Worm (Caenorhabditis elegans) whole organism, L4 larva: ENCODE data around the gene K07B1.7.
A peak's percentile ranks its signal among the peaks of the same experiment; 100 is the strongest.

Experiments used
- D1046.2 ChIP-seq: fragments of 200-800 bp; sonication (Bioruptor generic); IDR thresholded peaks from 2 replicates; pipeline ENCODE4 v1.3.6; 2022; ENCODE audit warnings: missing genetic modification characterization, missing compliant biosample characterization
- F44E2.7 ChIP-seq: fragments of 200-800 bp; sonication (Bioruptor generic); IDR thresholded peaks from 2 replicates; pipeline ENCODE4 v2.1.2; 2022; ENCODE audit warnings: missing genetic modification characterization, missing compliant biosample characterization
- R02D3.7 ChIP-seq: fragments of 150-350 bp; sonication (generic microtip); optimal IDR thresholded peaks from 3 replicates; lab custom pipeline; 2014; ENCODE audit warnings: missing biosample characterization, missing genetic modification characterization
- Y105C5A.15 ChIP-seq: fragments of 200-800 bp; sonication (Bioruptor generic); IDR thresholded peaks from 2 replicates; pipeline ENCODE4 v1.3.6; 2022; ENCODE audit warnings: missing genetic modification characterization, missing compliant biosample characterization
- Y5F2A.4 ChIP-seq: fragments of 200-800 bp; sonication (Bioruptor generic); optimal IDR thresholded peaks from 2 replicates; lab custom pipeline; 2018; ENCODE audit warnings: mild to moderate bottlenecking, missing genetic modification characterization, missing compliant biosample characterization
- ZK337.2 ChIP-seq: fragments of 200-800 bp; sonication (Bioruptor generic); IDR thresholded peaks from 2 replicates; pipeline ENCODE4 v1.3.6; 2022; ENCODE audit warnings: missing genetic modification reagents, missing genetic modification characterization, missing compliant biosample characterization
- aha-1 ChIP-seq: fragments of 150-350 bp; peaks from one replicate; lab custom pipeline; 2014; ENCODE audit warnings: missing biosample characterization, missing genetic modification characterization
- aly-2 ChIP-seq: sonication (generic microtip); optimal IDR thresholded peaks from 2 replicates; lab custom pipeline; 2018; ENCODE audit warnings: missing biosample characterization, missing genetic modification characterization
- ama-1 ChIP-seq: fragments of 150-350 bp; optimal IDR thresholded peaks from 2 replicates; lab custom pipeline; 2014; ENCODE audit warnings: inconsistent platforms, mixed read lengths
- ceh-32 ChIP-seq: sonication (generic microtip); optimal IDR thresholded peaks from 2 replicates; lab custom pipeline; 2016; ENCODE audit warnings: mild to moderate bottlenecking, missing genetic modification characterization, missing compliant biosample characterization; ENCODE audit not compliant: poor library complexity
- ceh-44 ChIP-seq: fragments of 200-800 bp; sonication (Bioruptor generic); IDR thresholded peaks from 2 replicates; pipeline ENCODE4 v1.3.6; 2022; ENCODE audit warnings: missing genetic modification reagents, missing genetic modification characterization, missing compliant biosample characterization
- daf-16 ChIP-seq, 3 experiments: sonication (generic microtip); optimal IDR thresholded peaks; 2 replicates each; lab custom pipeline; 2016 to 2017; ENCODE audit warnings: missing genetic modification characterization in 3 of 3, missing genetic modification reagents in 3 of 3, mild to moderate bottlenecking in 2 of 3, missing compliant biosample characterization in 2 of 3, missing biosample characterization in 1 of 3, moderate library complexity in 1 of 3
- dmd-6 ChIP-seq: fragments of 200-800 bp; sonication (Bioruptor generic); IDR thresholded peaks from 2 replicates; pipeline ENCODE4 v1.3.6; 2022; ENCODE audit warnings: missing genetic modification reagents, missing genetic modification characterization, missing compliant biosample characterization
- dmd-8 ChIP-seq: fragments of 200-800 bp; sonication (Bioruptor generic); IDR thresholded peaks from 2 replicates; pipeline ENCODE4 v1.3.6; 2022; ENCODE audit warnings: missing genetic modification characterization, missing compliant biosample characterization
- dve-1 ChIP-seq: sonication (generic microtip); optimal IDR thresholded peaks from 2 replicates; lab custom pipeline; 2017; ENCODE audit warnings: antibody characterized with exemption, mild to moderate bottlenecking, missing genetic modification characterization, missing compliant biosample characterization; ENCODE audit not compliant: insufficient read depth
- gei-8 ChIP-seq: fragments of 200-800 bp; sonication (Bioruptor generic); optimal IDR thresholded peaks from 2 replicates; lab custom pipeline; 2018; ENCODE audit warnings: mild to moderate bottlenecking, missing genetic modification characterization, missing compliant biosample characterization
- hlh-11 ChIP-seq: fragments of 200-800 bp; sonication (Bioruptor generic); optimal IDR thresholded peaks from 2 replicates; lab custom pipeline; 2018; ENCODE audit warnings: mild to moderate bottlenecking, missing genetic modification characterization, missing compliant biosample characterization
- hlh-30 ChIP-seq: sonication (generic microtip); optimal IDR thresholded peaks from 2 replicates; lab custom pipeline; 2017; ENCODE audit warnings: antibody characterized with exemption, mild to moderate bottlenecking, missing genetic modification characterization, missing compliant biosample characterization; ENCODE audit not compliant: insufficient read depth
- lin-13 ChIP-seq: fragments of 150-350 bp; optimal IDR thresholded peaks from 2 replicates; lab custom pipeline; 2014; ENCODE audit warnings: missing biosample characterization, missing genetic modification reagents, missing genetic modification characterization
- lin-29 ChIP-seq: fragments of 200-800 bp; sonication (Bioruptor generic); IDR thresholded peaks from 2 replicates; pipeline ENCODE4 v1.3.6; 2022; ENCODE audit warnings: missing genetic modification reagents, missing genetic modification characterization, missing compliant biosample characterization
- madf-5 ChIP-seq, 2 experiments: fragments of 200-800 bp; sonication (Bioruptor generic); IDR thresholded peaks; 2 replicates each; pipeline ENCODE4 v1.3.6; 2022; ENCODE audit warnings: missing compliant biosample characterization in 2 of 2, missing genetic modification characterization in 2 of 2
- madf-9 ChIP-seq: fragments of 200-800 bp; sonication (Bioruptor generic); conservative IDR thresholded peaks from 2 replicates; pipeline ENCODE4 v1.3.6; 2022; ENCODE audit warnings: missing genetic modification reagents, missing genetic modification characterization, missing compliant biosample characterization
- mdl-1 ChIP-seq, 2 experiments: fragments of 150-350 bp in 1 of 2; sonication (generic microtip) in 1 of 2; optimal IDR thresholded peaks; 2 replicates each; lab custom pipeline; 2014 to 2017; ENCODE audit warnings: missing biosample characterization in 2 of 2, missing genetic modification characterization in 2 of 2
- mep-1 ChIP-seq: fragments of 150-350 bp; sonication (generic microtip); optimal IDR thresholded peaks from 3 replicates; lab custom pipeline; 2014; ENCODE audit warnings: missing biosample characterization, missing genetic modification characterization
- mxl-2 ChIP-seq: fragments of 200-800 bp; sonication (Bioruptor generic); conservative IDR thresholded peaks from 2 replicates; pipeline ENCODE4 v1.3.6; 2022; ENCODE audit warnings: missing genetic modification reagents, missing genetic modification characterization, missing compliant biosample characterization
- mxl-3 ChIP-seq: fragments of 200-800 bp; sonication (Bioruptor generic); optimal IDR thresholded peaks from 2 replicates; lab custom pipeline; 2018; ENCODE audit warnings: mild to moderate bottlenecking, missing genetic modification characterization, missing compliant biosample characterization
- nhr-102 ChIP-seq: sonication (generic microtip); optimal IDR thresholded peaks from 2 replicates; lab custom pipeline; 2016; ENCODE audit warnings: mild to moderate bottlenecking, missing genetic modification characterization, moderate library complexity, missing compliant biosample characterization
- nhr-11 ChIP-seq: fragments of 150-350 bp; optimal IDR thresholded peaks from 2 replicates; lab custom pipeline; 2014; ENCODE audit warnings: missing biosample characterization, missing genetic modification characterization
- nhr-28 ChIP-seq: fragments of 150-350 bp; optimal IDR thresholded peaks from 2 replicates; lab custom pipeline; 2014; ENCODE audit warnings: missing biosample characterization, missing genetic modification characterization
- nhr-42 ChIP-seq: fragments of 200-800 bp; sonication (Bioruptor generic); IDR thresholded peaks from 2 replicates; pipeline ENCODE4 v1.3.6; 2022; ENCODE audit warnings: missing genetic modification characterization, missing compliant biosample characterization
- nhr-77 ChIP-seq: fragments of 150-350 bp; optimal IDR thresholded peaks from 2 replicates; lab custom pipeline; 2014; ENCODE audit warnings: missing biosample characterization, missing genetic modification characterization
- rbr-2 ChIP-seq: sonication (generic microtip); optimal IDR thresholded peaks from 2 replicates; lab custom pipeline; 2016; ENCODE audit warnings: missing genotype, missing genetic modification characterization, missing compliant biosample characterization
- skn-1 ChIP-seq: fragments of 150-350 bp; optimal IDR thresholded peaks from 2 replicates; lab custom pipeline; 2014; ENCODE audit warnings: missing biosample characterization, missing genetic modification characterization
- snpc-1.2 ChIP-seq: fragments of 200-800 bp; sonication (Bioruptor generic); IDR thresholded peaks from 2 replicates; pipeline ENCODE4 v1.3.6; 2022; ENCODE audit warnings: missing genetic modification reagents, missing genetic modification characterization, missing compliant biosample characterization
- snpc-4 ChIP-seq: fragments of 150-350 bp; optimal IDR thresholded peaks from 2 replicates; lab custom pipeline; 2014; ENCODE audit warnings: missing biosample characterization, missing genetic modification characterization
- spr-1 ChIP-seq: sonication (generic microtip); optimal IDR thresholded peaks from 2 replicates; lab custom pipeline; 2016; ENCODE audit warnings: mild to moderate bottlenecking, missing genetic modification characterization, missing compliant biosample characterization
- spr-3 ChIP-seq: fragments of 200-800 bp; sonication (Bioruptor generic); optimal IDR thresholded peaks from 2 replicates; lab custom pipeline; 2018; ENCODE audit warnings: mild to moderate bottlenecking, missing genetic modification characterization, missing compliant biosample characterization
- tra-1 ChIP-seq: fragments of 200-800 bp; sonication (Bioruptor generic); IDR thresholded peaks from 2 replicates; pipeline ENCODE4 v1.3.6; 2022; ENCODE audit warnings: missing genetic modification reagents, missing genetic modification characterization, missing compliant biosample characterization
- unc-39 ChIP-seq: sonication (generic microtip); optimal IDR thresholded peaks from 2 replicates; lab custom pipeline; 2017; ENCODE audit warnings: missing biosample characterization, missing genetic modification characterization
- unc-62 ChIP-seq, 3 experiments: fragments of 150-350 bp in 1 of 3; sonication (generic microtip); optimal IDR thresholded peaks in 2 of 3; peaks in 1 of 3; 1 replicate in 1 of 3; 2 replicates in 2 of 3; lab custom pipeline; 2014 to 2017; ENCODE audit warnings: missing biosample characterization in 3 of 3, missing genetic modification characterization in 3 of 3, missing genetic modification reagents in 3 of 3, missing genotype in 1 of 3

The K07B1.7 gene

DNA sequence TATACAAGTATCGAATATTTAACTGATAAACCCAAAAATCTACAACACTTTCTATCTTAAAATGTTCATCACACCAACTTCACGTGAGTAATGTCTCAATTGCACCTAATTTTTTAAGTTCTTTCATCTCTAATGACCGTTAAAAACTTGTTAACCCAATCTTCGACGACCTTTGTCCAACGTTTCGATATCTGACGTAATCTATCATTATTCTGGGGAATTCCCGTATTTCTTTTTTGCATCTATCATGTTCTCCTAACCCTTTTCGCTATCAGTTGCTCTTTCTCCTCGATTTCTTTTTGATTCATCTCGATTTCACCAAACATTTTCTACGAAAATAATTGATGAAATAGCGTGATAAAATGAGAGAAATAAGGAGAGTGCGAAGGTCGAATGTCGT, 19.1 kb downstream of the K07B1.7 start (continued):
- TF ChIP-seq Y5F2A.4 (GFP tag; lab: Kevin White, UChicago): no peak
- peak; percentile 37 for TF ChIP-seq nhr-28 (tag; lab: Kevin White, UChicago)
- no peak for TF ChIP-seq ceh-32
- TF ChIP-seq skn-1 (tag; lab: Kevin White, UChicago): no peak
- peak; percentile 69 for TF ChIP-seq hlh-11 (tag; lab: Kevin White, UChicago)
- TF ChIP-seq F44E2.7: no peak
- TF ChIP-seq madf-5 (GFP tag; IDR thresholded peaks at IDR 0.05; lab: Robert Waterston, UW): no peak
- TF ChIP-seq mdl-1 (tag; optimal IDR thresholded peaks at IDR 0.05; lab: Kevin White, UChicago): peak in 1 of 2 experiments; percentile 28
- peak in 1 of 2 experiments; percentile 90 for TF ChIP-seq unc-62 (GFP tag; optimal IDR thresholded peaks at IDR 0.05 in 1 of 2; lab: Kevin White, UChicago)
- no peak for TF ChIP-seq unc-62 (tag; optimal IDR thresholded peaks at IDR 0.05; lab: Kevin White, UChicago)
- TF ChIP-seq mxl-2 (GFP tag; lab: Robert Waterston, UW): peak; percentile 68; the same call in 1 of the 2 replicates
- TF ChIP-seq madf-9 (GFP tag; lab: Robert Waterston, UW): no peak
- no peak for TF ChIP-seq Y105C5A.15 (GFP tag; lab: Robert Waterston, UW)
- TF ChIP-seq nhr-102: no peak
- peak; percentile 54 for TF ChIP-seq dmd-6
- no peak for TF ChIP-seq lin-29 (GFP tag; lab: Robert Waterston, UW)
- TF ChIP-seq mxl-3 (GFP tag; lab: Kevin White, UChicago): no peak
- no peak for TF ChIP-seq rbr-2 (tag; lab: Kevin White, UChicago)
- TF ChIP-seq mep-1 (tag; lab: Kevin White, UChicago): peak; percentile 6
- TF ChIP-seq ceh-44 (GFP tag; lab: Robert Waterston, UW): no peak
- no peak for TF ChIP-seq aly-2
- TF ChIP-seq snpc-1.2 (GFP tag; lab: Robert Waterston, UW): no peak
- TF ChIP-seq dmd-8 (GFP tag; lab: Robert Waterston, UW): no peak
- TF ChIP-seq ZK337.2 (GFP tag; lab: Robert Waterston, UW): no peak
- no peak for TF ChIP-seq gei-8 (GFP tag; lab: Kevin White, UChicago)
- no peak for TF ChIP-seq R02D3.7 (tag; lab: Kevin White, UChicago)
- TF ChIP-seq nhr-42 (GFP tag; lab: Robert Waterston, UW): no peak
- TF ChIP-seq spr-1: no peak
- no peak for TF ChIP-seq unc-39
- no peak for TF ChIP-seq D1046.2 (GFP tag; lab: Robert Waterston, UW)
- TF ChIP-seq nhr-11 (tag; lab: Kevin White, UChicago): peak; percentile 1
- TF ChIP-seq lin-13 (GFP tag; lab: Kevin White, UChicago): no peak

- peak; percentile 34 for TF ChIP-seq ama-1 (lab: Kevin White, UChicago)
- no peak for TF ChIP-seq daf-16 (GFP tag; optimal IDR thresholded peaks at IDR 0.05; lab: Kevin White, UChicago)
- TF ChIP-seq daf-16 (tag; optimal IDR thresholded peaks at IDR 0.05; lab: Kevin White, UChicago): no peak
- peak; percentile 56 for TF ChIP-seq nhr-77 (tag; lab: Kevin White, UChicago)
- no peak for TF ChIP-seq spr-3 (GFP tag; lab: Kevin White, UChicago)
Observed at ce11 chrV:9326903-9327302, 19.9 kb downstream of the K07B1.7 start.

DNA sequence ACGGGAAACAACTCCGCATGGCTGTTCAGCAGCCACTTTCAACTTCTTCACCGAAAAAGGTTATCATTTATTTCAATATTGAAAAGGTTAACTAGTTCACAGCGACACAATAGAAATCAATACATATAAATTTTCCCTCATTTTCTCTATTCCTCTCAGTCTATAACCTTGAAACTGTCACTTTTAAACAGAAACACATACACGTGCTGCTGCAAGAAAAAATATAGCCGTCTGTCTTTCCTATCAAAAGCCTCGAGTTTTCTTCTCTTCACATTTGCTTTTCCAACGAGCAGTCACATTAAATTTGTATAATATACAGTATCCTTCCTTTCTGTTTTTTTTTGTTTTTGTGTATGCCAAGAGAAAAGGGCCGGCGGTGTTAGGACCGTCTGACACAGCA, 22.6 kb downstream of the K07B1.7 start:
- TF ChIP-seq mxl-3 (GFP tag; lab: Kevin White, UChicago): peak; percentile 56
- peak; percentile 4 to 42 for TF ChIP-seq mdl-1 (tag; optimal IDR thresholded peaks at IDR 0.05; lab: Kevin White, UChicago)
- TF ChIP-seq dve-1 (tag; lab: Kevin White, UChicago): peak; percentile 6
- TF ChIP-seq aha-1 (tag; lab: Kevin White, UChicago): peak; percentile 53
- TF ChIP-seq tra-1 (GFP tag; lab: Robert Waterston, UW): no peak
- no peak for TF ChIP-seq nhr-28 (tag; lab: Kevin White, UChicago)
- peak; percentile 56 for TF ChIP-seq hlh-30
- no peak for TF ChIP-seq snpc-4 (tag; lab: Kevin White, UChicago)
